Worm (Caenorhabditis elegans) whole organism, midembryonic: ENCODE measurements around the gene F59A1.16.

Experiments used
- T22C8.4 ChIP-seq: fragments of 200-800 bp; sonication (Bioruptor generic); IDR thresholded peaks from 2 replicates; pipeline ENCODE4 v1.3.6; 2022; ENCODE audit warnings: missing genetic modification characterization, missing compliant biosample characterization
- cog-1 ChIP-seq: sonication (generic microtip); optimal IDR thresholded peaks from 2 replicates; lab custom pipeline; 2016; ENCODE audit warnings: missing genetic modification characterization, missing compliant biosample characterization
- flt-1 ChIP-seq: fragments of 200-800 bp; sonication (Bioruptor generic); IDR thresholded peaks from 2 replicates; pipeline ENCODE4 v1.3.6; 2022; ENCODE audit warnings: missing genetic modification characterization, missing compliant biosample characterization
- klf-2 ChIP-seq: fragments of 200-800 bp; sonication (Bioruptor generic); conservative IDR thresholded peaks from 2 replicates; pipeline ENCODE4 v1.3.6; 2022; ENCODE audit warnings: missing genetic modification reagents, missing genetic modification characterization, missing compliant biosample characterization
- med-1 ChIP-seq: sonication (generic microtip); optimal IDR thresholded peaks from 2 replicates; lab custom pipeline; 2017; ENCODE audit warnings: missing genetic modification characterization, mild to moderate bottlenecking, missing compliant biosample characterization, antibody characterized with exemption, missing genetic modification reagents; ENCODE audit not compliant: insufficient read depth
- ref-1 ChIP-seq: fragments of 200-800 bp; sonication (Bioruptor generic); conservative IDR thresholded peaks from 2 replicates; pipeline ENCODE4 v1.3.6; 2022; ENCODE audit warnings: missing genetic modification reagents, missing genetic modification characterization, missing compliant biosample characterization
- tab-1 ChIP-seq: fragments of 200-800 bp; sonication (Bioruptor generic); IDR thresholded peaks from 2 replicates; pipeline ENCODE4 v1.3.6; 2022; ENCODE audit warnings: missing genetic modification characterization, missing compliant biosample characterization
- ztf-23 ChIP-seq: fragments of 200-800 bp; sonication (Bioruptor generic); IDR thresholded peaks from 2 replicates; pipeline ENCODE4 v1.3.6; 2022; ENCODE audit warnings: missing genetic modification reagents, missing genetic modification characterization, missing compliant biosample characterization
- ztf-29 ChIP-seq: fragments of 200-800 bp; sonication (Bioruptor generic); IDR thresholded peaks from 2 replicates; pipeline ENCODE4 v1.3.6; 2022; ENCODE audit warnings: missing genetic modification reagents, missing genetic modification characterization, missing compliant biosample characterization

F59A1.16 gene

DNA sequence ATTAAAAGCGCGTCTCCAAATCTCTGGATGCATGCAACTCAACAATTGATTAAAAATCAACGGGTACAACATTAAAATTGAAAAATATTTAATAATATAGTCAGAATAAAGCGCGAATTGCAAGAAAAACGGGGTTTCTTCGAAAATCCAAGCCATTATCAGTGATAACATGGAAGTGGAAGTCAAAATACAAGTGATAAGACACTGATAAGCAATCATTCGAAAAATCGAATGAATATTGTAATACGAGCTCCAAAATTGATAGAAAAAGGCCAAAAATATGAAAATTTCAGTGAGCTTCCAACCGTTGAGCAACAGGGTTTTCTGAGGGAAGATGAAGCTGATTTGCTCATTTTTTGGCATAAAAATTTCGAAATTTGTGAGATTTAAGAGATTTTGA lies 9.5 kb upstream of the F59A1.16 start:
- TF ChIP-seq flt-1 (GFP tag; lab: Robert Waterston, UW) (no peak), T22C8.4 (GFP tag; lab: Robert Waterston, UW) (no peak)

DNA sequence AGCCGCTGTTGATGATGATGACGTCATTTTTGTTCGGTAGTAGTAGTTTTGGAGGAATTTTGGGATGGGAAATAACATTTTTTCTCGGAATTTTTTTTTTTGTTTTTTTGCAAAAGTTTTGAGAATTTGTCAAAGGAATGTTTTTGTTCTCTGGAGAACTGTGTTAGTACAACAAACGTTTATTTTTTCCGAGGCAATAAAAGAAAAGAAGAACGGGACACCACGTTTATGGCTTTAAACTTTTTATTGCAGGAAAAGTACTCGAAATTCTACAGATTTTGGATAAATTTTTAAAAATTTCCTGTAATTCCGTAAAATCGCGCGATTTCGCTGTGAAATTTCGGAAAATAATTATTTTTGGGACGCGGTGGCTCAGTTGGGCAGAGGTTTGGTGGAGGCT lies 6.2 kb upstream of the F59A1.16 start, which contains the start of gene F59A1.13:
Gene F59A1.13, minus strand, starts transcription at position 101 of the 400 bp plus-strand sequence.
- TF ChIP-seq cog-1 (tag; lab: Kevin White, UChicago) (no peak), ztf-23 (no peak)

DNA sequence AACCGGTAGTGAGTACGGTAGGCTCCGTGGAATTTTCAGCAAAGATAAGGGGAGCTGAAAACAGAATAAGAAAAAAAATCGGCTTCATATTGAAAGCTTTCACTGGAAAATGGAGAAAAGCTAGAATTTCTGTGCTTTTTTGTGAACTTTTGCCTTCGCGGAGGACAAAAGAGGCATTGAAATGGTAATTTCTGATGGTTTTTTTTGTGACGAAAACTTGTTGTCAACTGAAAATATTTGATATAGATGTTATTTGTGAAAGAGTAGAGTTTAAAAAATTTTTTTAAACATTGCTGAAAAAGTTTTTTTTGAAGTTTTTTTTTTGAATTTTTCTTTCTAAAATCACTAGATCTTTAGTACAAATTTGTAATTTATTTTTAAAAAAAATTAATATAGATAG lies 2.1 kb upstream of the F59A1.16 start, which contains the start of gene F59A1.18:
Gene F59A1.18, minus strand, starts transcription at position 101 of the 400 bp plus-strand sequence.
- no peak for TF ChIP-seq klf-2 (GFP tag; lab: Robert Waterston, UW)
- no peak for TF ChIP-seq tab-1 (GFP tag; lab: Robert Waterston, UW)
- no peak for TF ChIP-seq ref-1 (GFP tag; lab: Robert Waterston, UW)
- no peak for TF ChIP-seq cog-1 (tag; lab: Kevin White, UChicago)
- TF ChIP-seq ztf-29 (GFP tag; lab: Robert Waterston, UW) = no peak
- no peak for TF ChIP-seq T22C8.4 (GFP tag; lab: Robert Waterston, UW)
- no peak for TF ChIP-seq med-1
- no peak for TF ChIP-seq ztf-23
- no peak for TF ChIP-seq flt-1 (GFP tag; lab: Robert Waterston, UW)

DNA sequence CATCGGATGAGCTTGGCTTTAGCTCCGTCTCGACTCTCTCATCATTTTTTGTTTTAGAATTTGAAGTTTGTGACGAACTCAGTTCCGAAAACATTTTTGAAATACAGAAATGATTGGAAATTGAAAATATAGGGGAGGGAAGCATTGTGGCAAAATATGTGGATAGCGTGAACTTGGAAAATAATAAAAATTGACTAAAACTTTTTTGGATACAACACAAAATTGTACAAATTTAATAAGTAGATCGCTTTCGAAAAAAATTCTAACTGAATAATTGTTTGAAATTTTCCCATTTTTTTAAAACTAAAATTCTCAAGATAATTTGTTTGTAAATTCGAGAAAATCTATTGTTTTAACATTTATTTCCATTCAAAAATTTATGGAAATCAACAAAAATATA lies 994 bp downstream of the F59A1.16 start, which contains the start of gene F59A1.15:
Gene F59A1.15, minus strand, starts transcription at position 101 of the 400 bp plus-strand sequence.
- no peak for TF ChIP-seq klf-2 (GFP tag; lab: Robert Waterston, UW)
- TF ChIP-seq tab-1 (GFP tag; lab: Robert Waterston, UW) = no peak
- TF ChIP-seq ztf-29 (GFP tag; lab: Robert Waterston, UW) = no peak
- no peak for TF ChIP-seq cog-1 (tag; lab: Kevin White, UChicago)
- no peak for TF ChIP-seq ztf-23
- no peak for TF ChIP-seq ref-1 (GFP tag; lab: Robert Waterston, UW)
- TF ChIP-seq med-1 = no peak
- TF ChIP-seq T22C8.4 (GFP tag; lab: Robert Waterston, UW) = no peak
- TF ChIP-seq flt-1 (GFP tag; lab: Robert Waterston, UW) = no peak

DNA sequence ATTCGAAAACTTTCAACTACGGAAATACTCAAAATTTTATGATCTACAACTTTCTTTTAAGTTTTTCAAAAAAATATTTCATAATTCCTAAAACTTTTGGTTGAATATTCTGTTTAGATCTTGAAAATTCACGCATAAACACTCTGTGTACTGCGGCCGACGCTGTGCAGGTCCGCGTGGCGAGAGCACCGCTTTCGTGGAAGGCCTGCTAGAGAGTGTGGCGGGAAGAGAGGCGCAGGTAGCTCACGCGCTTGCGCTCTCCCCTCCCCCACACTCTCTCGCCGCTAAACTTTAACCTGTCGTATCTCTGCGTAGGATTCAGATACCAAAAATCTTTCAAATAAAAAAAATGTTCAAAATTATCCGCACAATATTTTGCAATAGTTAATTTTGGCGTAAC lies 1.5 kb downstream of the F59A1.16 start:
- TF ChIP-seq klf-2 (GFP tag; lab: Robert Waterston, UW) (no peak), ztf-29 (GFP tag; lab: Robert Waterston, UW) (no peak), tab-1 (GFP tag; lab: Robert Waterston, UW) (no peak), T22C8.4 (GFP tag; lab: Robert Waterston, UW) (no peak), ref-1 (GFP tag; lab: Robert Waterston, UW) (no peak), med-1 (no peak)

DNA sequence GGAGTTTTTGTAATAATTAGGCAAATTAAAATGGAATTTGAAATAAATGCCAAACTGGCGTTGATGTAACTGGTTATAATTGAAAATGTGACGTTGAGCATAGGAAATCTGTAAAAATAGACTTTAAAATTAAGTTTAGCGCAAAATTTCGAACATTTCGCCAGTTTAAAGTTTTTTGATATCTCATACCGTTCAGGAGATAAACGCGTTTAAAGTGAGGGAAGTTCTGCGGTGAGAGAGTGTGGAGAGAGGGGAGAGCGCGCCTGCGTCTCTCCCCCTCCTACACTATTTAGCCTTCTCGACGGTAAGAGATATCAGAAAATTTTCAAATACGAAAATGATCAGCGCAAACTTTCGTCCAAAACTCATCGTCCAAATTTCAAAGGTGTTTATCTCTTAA lies 8.2 kb downstream of the F59A1.16 start, which contains the start of gene str-92:
Gene str-92, minus strand, starts transcription at position 101 of the 400 bp plus-strand sequence.
- TF ChIP-seq klf-2 (GFP tag; lab: Robert Waterston, UW) (no peak), ref-1 (GFP tag; lab: Robert Waterston, UW) (no peak), med-1 (no peak), ztf-23 (no peak), cog-1 (tag; lab: Kevin White, UChicago) (no peak), flt-1 (GFP tag; lab: Robert Waterston, UW) (no peak), T22C8.4 (GFP tag; lab: Robert Waterston, UW) (no peak), ztf-29 (GFP tag; lab: Robert Waterston, UW) (no peak), tab-1 (GFP tag; lab: Robert Waterston, UW) (no peak)

DNA sequence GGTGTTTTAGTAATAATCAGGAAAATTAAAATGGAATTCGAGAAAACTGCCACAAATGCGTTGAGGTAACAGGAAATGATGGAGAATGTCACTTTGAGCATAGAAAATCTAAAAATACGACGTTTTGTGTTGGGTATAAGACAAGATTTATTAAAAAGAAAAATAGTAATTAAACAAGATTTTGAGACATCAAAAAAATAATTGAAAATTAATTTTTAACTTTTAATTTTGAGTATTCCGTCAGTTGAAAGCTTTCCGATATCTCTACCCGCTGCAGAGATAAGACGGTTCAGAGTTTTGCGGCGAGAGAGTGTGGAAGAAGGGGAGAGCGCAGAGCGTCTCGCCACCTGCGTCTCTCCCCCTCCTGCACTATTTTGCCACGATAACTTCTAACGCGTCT lies 11.4 kb downstream of the F59A1.16 start, which contains the start of gene str-93:
Gene str-93, minus strand, starts transcription at position 101 of the 400 bp plus-strand sequence.
- no peak for TF ChIP-seq flt-1 (GFP tag; lab: Robert Waterston, UW)
- TF ChIP-seq ztf-29 (GFP tag; lab: Robert Waterston, UW) = no peak
- no peak for TF ChIP-seq cog-1 (tag; lab: Kevin White, UChicago)
- no peak for TF ChIP-seq ref-1 (GFP tag; lab: Robert Waterston, UW)
- no peak for TF ChIP-seq med-1
- TF ChIP-seq klf-2 (GFP tag; lab: Robert Waterston, UW) = no peak
- no peak for TF ChIP-seq ztf-23
- no peak for TF ChIP-seq tab-1 (GFP tag; lab: Robert Waterston, UW)
- no peak for TF ChIP-seq T22C8.4 (GFP tag; lab: Robert Waterston, UW)

DNA sequence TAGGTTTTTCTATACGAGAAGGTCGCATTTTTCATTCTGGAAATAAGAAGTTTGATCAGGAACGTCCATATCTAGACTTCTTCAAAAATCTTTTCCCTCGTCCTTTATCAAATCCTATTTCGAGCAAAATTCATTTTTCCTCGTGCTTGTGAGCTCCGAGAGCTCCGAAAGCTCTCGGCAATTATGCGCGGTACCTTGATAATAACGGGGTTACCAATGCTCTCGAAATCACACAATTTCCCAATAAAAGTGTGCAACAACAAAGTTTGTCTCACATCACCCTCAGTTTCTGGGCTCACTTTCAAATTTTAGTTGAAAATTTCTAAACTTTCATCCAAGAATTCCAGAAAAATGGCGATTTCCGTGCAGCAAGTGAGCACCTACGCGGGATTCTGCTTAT lies 16.2 kb downstream of the F59A1.16 start, which contains the start of gene str-89:
Gene str-89, plus strand, starts transcription at position 301 of the 400 bp plus-strand sequence.
- TF ChIP-seq cog-1 (tag; lab: Kevin White, UChicago) (no peak), flt-1 (GFP tag; lab: Robert Waterston, UW) (no peak), klf-2 (GFP tag; lab: Robert Waterston, UW) (no peak), T22C8.4 (GFP tag; lab: Robert Waterston, UW) (no peak), ztf-23 (no peak), ref-1 (GFP tag; lab: Robert Waterston, UW) (no peak), ztf-29 (GFP tag; lab: Robert Waterston, UW) (no peak), tab-1 (GFP tag; lab: Robert Waterston, UW) (no peak), med-1 (no peak)

DNA sequence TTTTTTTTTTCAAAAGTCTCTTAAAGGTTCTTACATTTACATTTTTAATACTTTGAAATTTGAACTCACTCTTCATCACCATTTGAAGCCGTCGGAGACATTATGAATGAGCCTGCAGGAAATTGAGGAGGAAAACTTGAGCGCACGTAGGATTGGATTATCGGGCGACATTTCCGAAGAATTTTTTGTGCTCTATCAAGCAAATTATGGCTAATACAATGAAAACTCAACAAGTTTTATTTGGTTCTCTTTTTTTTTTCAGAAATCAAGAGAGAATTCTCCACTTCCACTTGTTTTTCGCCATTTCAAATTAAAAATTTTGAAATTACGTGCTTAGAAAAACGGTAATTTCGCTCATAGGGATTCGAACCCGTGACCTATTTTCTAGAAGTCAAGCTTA lies 17.1 kb downstream of the F59A1.16 start, which contains the start of gene F59A1.12:
Gene F59A1.12, minus strand, starts transcription at position 101 of the 400 bp plus-strand sequence.
- no peak for TF ChIP-seq ztf-23
- TF ChIP-seq ztf-29 (GFP tag; lab: Robert Waterston, UW) = no peak
- TF ChIP-seq klf-2 (GFP tag; lab: Robert Waterston, UW) = no peak
- TF ChIP-seq cog-1 (tag; lab: Kevin White, UChicago) = no peak
- TF ChIP-seq T22C8.4 (GFP tag; lab: Robert Waterston, UW) = no peak
- TF ChIP-seq med-1 = no peak
- no peak for TF ChIP-seq flt-1 (GFP tag; lab: Robert Waterston, UW)
- TF ChIP-seq tab-1 (GFP tag; lab: Robert Waterston, UW) = no peak
- TF ChIP-seq ref-1 (GFP tag; lab: Robert Waterston, UW) = no peak

DNA sequence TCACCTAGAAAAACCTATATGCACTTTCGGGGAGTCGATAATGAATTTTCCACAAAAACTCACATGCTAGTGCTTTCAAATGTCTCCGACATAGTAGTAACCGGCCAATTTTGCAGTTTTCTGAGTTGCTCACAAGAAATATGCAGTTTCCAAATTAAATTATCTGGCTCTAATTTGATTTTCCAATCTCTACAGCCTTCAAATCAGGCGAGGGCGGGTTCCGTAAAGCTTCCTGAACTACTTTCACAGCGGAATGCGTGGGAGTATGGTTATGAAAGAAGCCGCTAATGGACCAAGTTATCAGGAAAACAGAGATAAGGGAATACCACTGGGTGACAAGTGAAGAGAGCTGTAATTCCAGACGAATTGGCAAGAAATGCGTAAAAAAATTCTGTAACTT lies 18.9 kb downstream of the F59A1.16 start, which contains the start of gene F59A1.11:
Gene F59A1.11, minus strand, starts transcription at position 101 of the 400 bp plus-strand sequence.
- no peak for TF ChIP-seq med-1
- TF ChIP-seq ref-1 (GFP tag; lab: Robert Waterston, UW) = no peak
- no peak for TF ChIP-seq tab-1 (GFP tag; lab: Robert Waterston, UW)
- no peak for TF ChIP-seq flt-1 (GFP tag; lab: Robert Waterston, UW)
- no peak for TF ChIP-seq T22C8.4 (GFP tag; lab: Robert Waterston, UW)
- TF ChIP-seq ztf-29 (GFP tag; lab: Robert Waterston, UW) = no peak
- no peak for TF ChIP-seq cog-1 (tag; lab: Kevin White, UChicago)
- no peak for TF ChIP-seq klf-2 (GFP tag; lab: Robert Waterston, UW)
- no peak for TF ChIP-seq ztf-23
